Worm (Caenorhabditis elegans): Measurements from ENCODE around the gene ZC116.1.

- no peak for TF ChIP-seq cog-1 (tag; optimal IDR thresholded peaks at IDR 0.05)
- TF ChIP-seq ztf-29 (GFP tag; IDR thresholded peaks at IDR 0.05) = no peak
- TF ChIP-seq T22C8.4 (GFP tag; IDR thresholded peaks at IDR 0.05) = no peak
- TF ChIP-seq tab-1 (GFP tag; IDR thresholded peaks at IDR 0.05) = no peak
- TF ChIP-seq med-1 (GFP tag; optimal IDR thresholded peaks at IDR 0.05; ENCODE audit: insufficient read depth) = no peak
- no peak for TF ChIP-seq klf-2 (GFP tag; conservative IDR thresholded peaks at IDR 0.05)
- TF ChIP-seq flt-1 (GFP tag; IDR thresholded peaks at IDR 0.05) = no peak
Measured at ce11 chrV:12644500-12644899, 34.9 kb downstream of the ZC116.1 start, which contains the start of gene F56H9.8.

All from whole organism, midembryonic.